Worm (Caenorhabditis elegans) whole organism, young adult: Measurements from ENCODE around the gene col-171.

Source experiments
- B0019.2 ChIP-seq: fragments of 200-800 bp; sonication (Bioruptor generic); conservative IDR thresholded peaks from 2 replicates; pipeline ENCODE4 v1.3.6; 2022; ENCODE audit warnings: missing genetic modification reagents, missing genetic modification characterization, missing compliant biosample characterization
- B0035.1 ChIP-seq: sonication (generic microtip); optimal IDR thresholded peaks from 2 replicates; lab custom pipeline; 2016; ENCODE audit warnings: missing genetic modification characterization, mild to moderate bottlenecking, missing compliant biosample characterization, missing genotype, missing genetic modification reagents
- C17E4.6 ChIP-seq: fragments of 200-800 bp; sonication (Bioruptor generic); IDR thresholded peaks from 2 replicates; pipeline ENCODE4 v1.3.6; 2022; ENCODE audit warnings: missing genetic modification reagents, missing genetic modification characterization, missing compliant biosample characterization
- F10E7.11 ChIP-seq: sonication (generic microtip); optimal IDR thresholded peaks from 2 replicates; lab custom pipeline; 2017; ENCODE audit warnings: mild to moderate bottlenecking, missing genetic modification characterization, moderate library complexity, missing compliant biosample characterization
- F23B12.7 ChIP-seq: sonication (generic microtip); optimal IDR thresholded peaks from 2 replicates; lab custom pipeline; 2017; ENCODE audit warnings: missing genetic modification characterization, mild to moderate bottlenecking, missing compliant biosample characterization, antibody characterized with exemption, moderate library complexity; ENCODE audit not compliant: insufficient read depth
- F37B4.10 ChIP-seq: fragments of 200-800 bp; sonication (Bioruptor generic); IDR thresholded peaks from 2 replicates; pipeline ENCODE4 v1.3.6; 2022; ENCODE audit warnings: missing genetic modification characterization, missing compliant biosample characterization
- F57A8.1 ChIP-seq: fragments of 200-800 bp; sonication (Bioruptor generic); optimal IDR thresholded peaks from 2 replicates; lab custom pipeline; 2018; ENCODE audit warnings: mild to moderate bottlenecking, missing genetic modification characterization, moderate library complexity, missing compliant biosample characterization
- attf-5 ChIP-seq: fragments of 200-800 bp; sonication (Bioruptor generic); optimal IDR thresholded peaks from 2 replicates; lab custom pipeline; 2018; ENCODE audit warnings: mild to moderate bottlenecking, missing genetic modification characterization, missing compliant biosample characterization
- attf-6 ChIP-seq: fragments of 200-800 bp; sonication (Bioruptor generic); IDR thresholded peaks from 2 replicates; pipeline ENCODE4 v1.3.6; 2022; ENCODE audit warnings: missing genetic modification reagents, missing genetic modification characterization, missing compliant biosample characterization
- cebp-2 ChIP-seq: fragments of 200-800 bp; sonication (Bioruptor generic); IDR thresholded peaks from 2 replicates; pipeline ENCODE4 v1.3.6; 2022; ENCODE audit warnings: missing genetic modification characterization, missing compliant biosample characterization
- ceh-40 ChIP-seq: fragments of 200-800 bp; sonication (Bioruptor generic); IDR thresholded peaks from 2 replicates; pipeline ENCODE4 v1.3.6; 2022; ENCODE audit warnings: missing genetic modification characterization, missing compliant biosample characterization
- ceh-58 ChIP-seq: fragments of 200-800 bp; sonication (Bioruptor generic); IDR thresholded peaks from 2 replicates; pipeline ENCODE4 v1.3.6; 2022; ENCODE audit warnings: missing genetic modification characterization, missing compliant biosample characterization
- ceh-79 ChIP-seq: sonication (generic microtip); optimal IDR thresholded peaks from 2 replicates; lab custom pipeline; 2017; ENCODE audit warnings: mild to moderate bottlenecking, missing genetic modification characterization, missing compliant biosample characterization
- egl-44 ChIP-seq: fragments of 200-800 bp; sonication (Bioruptor generic); IDR thresholded peaks from 2 replicates; pipeline ENCODE4 v1.3.6; 2022; ENCODE audit warnings: missing genetic modification reagents, missing genetic modification characterization, missing compliant biosample characterization
- him-1 ChIP-seq: sonication (generic microtip); optimal IDR thresholded peaks from 2 replicates; lab custom pipeline; 2016; ENCODE audit warnings: missing genotype, missing genetic modification reagents, missing genetic modification characterization, missing compliant biosample characterization
- hlh-26 ChIP-seq: fragments of 200-800 bp; sonication (Bioruptor generic); conservative IDR thresholded peaks from 2 replicates; pipeline ENCODE4 v1.3.6; 2022; ENCODE audit warnings: missing genetic modification reagents, missing genetic modification characterization, missing compliant biosample characterization
- hmg-20 ChIP-seq: fragments of 200-800 bp; sonication (Bioruptor generic); IDR thresholded peaks from 2 replicates; pipeline ENCODE4 v1.3.6; 2022; ENCODE audit warnings: missing genetic modification reagents, missing genetic modification characterization, missing compliant biosample characterization
- hrde-1 ChIP-seq: sonication (generic microtip); optimal IDR thresholded peaks from 2 replicates; lab custom pipeline; 2016; ENCODE audit warnings: missing genetic modification characterization, mild to moderate bottlenecking, missing compliant biosample characterization, moderate library complexity, missing genotype, missing genetic modification reagents, borderline replicate concordance
- hsf-1 ChIP-seq: fragments of 200-800 bp; sonication (Bioruptor generic); IDR thresholded peaks from 2 replicates; pipeline ENCODE4 v1.3.6; 2022; ENCODE audit warnings: missing genetic modification reagents, missing genetic modification characterization, missing compliant biosample characterization
- let-607 ChIP-seq, 2 experiments: fragments of 200-800 bp in 1 of 2; sonication (Bioruptor generic) in 1 of 2; sonication (generic microtip) in 1 of 2; optimal IDR thresholded peaks; 2 replicates each; lab custom pipeline; 2016 to 2018; ENCODE audit warnings: mild to moderate bottlenecking in 2 of 2, missing compliant biosample characterization in 2 of 2, missing genetic modification characterization in 2 of 2, moderate library complexity in 2 of 2, missing genotype in 1 of 2
- lin-40 ChIP-seq: sonication (generic microtip); optimal IDR thresholded peaks from 2 replicates; lab custom pipeline; 2016; ENCODE audit warnings: missing genetic modification characterization, mild to moderate bottlenecking, missing compliant biosample characterization, missing genotype, missing genetic modification reagents
- lir-1 ChIP-seq: fragments of 200-800 bp; sonication (Bioruptor generic); conservative IDR thresholded peaks from 2 replicates; pipeline ENCODE4 v1.3.6; 2022; ENCODE audit warnings: missing genetic modification reagents, missing genetic modification characterization, missing compliant biosample characterization
- lsy-27 ChIP-seq: sonication (generic microtip); optimal IDR thresholded peaks from 2 replicates; lab custom pipeline; 2017; ENCODE audit warnings: missing genetic modification characterization, mild to moderate bottlenecking, missing compliant biosample characterization, antibody characterized with exemption, missing genotype, borderline replicate concordance; ENCODE audit not compliant: insufficient read depth
- pbrm-1 ChIP-seq: fragments of 200-800 bp; sonication (Bioruptor generic); IDR thresholded peaks from 2 replicates; pipeline ENCODE4 v1.3.6; 2022; ENCODE audit warnings: missing genetic modification reagents, missing genetic modification characterization, missing compliant biosample characterization
- sea-2 ChIP-seq: fragments of 200-800 bp; sonication (Bioruptor generic); IDR thresholded peaks from 2 replicates; pipeline ENCODE4 v1.3.6; 2022; ENCODE audit warnings: missing genetic modification characterization, missing compliant biosample characterization
- snpc-1.1 ChIP-seq: sonication (generic microtip); optimal IDR thresholded peaks from 2 replicates; lab custom pipeline; 2017; ENCODE audit warnings: missing genetic modification characterization, mild to moderate bottlenecking, missing compliant biosample characterization, antibody characterized with exemption, moderate library complexity, missing genotype, missing genetic modification reagents; ENCODE audit not compliant: insufficient read depth
- snpc-1.3 ChIP-seq: sonication (generic microtip); optimal IDR thresholded peaks from 2 replicates; lab custom pipeline; 2017; ENCODE audit warnings: missing genetic modification characterization, mild to moderate bottlenecking, missing compliant biosample characterization, antibody characterized with exemption, moderate library complexity, missing genotype, missing genetic modification reagents; ENCODE audit not compliant: insufficient read depth
- snpc-4 ChIP-seq, 5 experiments: fragments of 150-350 bp in 1 of 5; sonication (generic microtip) in 4 of 5; optimal IDR thresholded peaks; 2 replicates each; lab custom pipeline; 2014 to 2018; ENCODE audit warnings: missing genetic modification characterization in 5 of 5, missing biosample characterization in 3 of 5, antibody characterized with exemption in 2 of 5, mild to moderate bottlenecking in 2 of 5, missing compliant biosample characterization in 2 of 5, missing genotype in 2 of 5, moderate library complexity in 2 of 5, missing genetic modification reagents in 1 of 5
- ztf-18 ChIP-seq: sonication (generic microtip); optimal IDR thresholded peaks from 2 replicates; lab custom pipeline; 2016; ENCODE audit warnings: missing genotype, mild to moderate bottlenecking, missing genetic modification characterization, missing compliant biosample characterization
- ztf-28 ChIP-seq: fragments of 200-800 bp; sonication (Bioruptor generic); IDR thresholded peaks from 2 replicates; pipeline ENCODE4 v1.3.6; 2022; ENCODE audit warnings: missing genetic modification reagents, missing genetic modification characterization, missing compliant biosample characterization
- ztf-6 ChIP-seq: fragments of 200-800 bp; sonication (Bioruptor generic); IDR thresholded peaks from 2 replicates; pipeline ENCODE4 v1.3.6; 2022; ENCODE audit warnings: missing genetic modification reagents, missing genetic modification characterization, missing compliant biosample characterization

Gene col-171

ce11 chrX:6299641-6300240 is 34.4 kb upstream of the col-171 start, which contains the start of gene cest-16:
TSS of gene cest-16 (plus strand) at chrX:6299942.
- no peak for TF ChIP-seq egl-44 (GFP tag; lab: Robert Waterston, UW)
- TF ChIP-seq lin-40 = no peak
- TF ChIP-seq him-1 = no peak
- no peak for TF ChIP-seq C17E4.6 (GFP tag; lab: Robert Waterston, UW)
- TF ChIP-seq let-607 (tag; optimal IDR thresholded peaks at IDR 0.05; lab: Kevin White, UChicago) = no peak
- TF ChIP-seq sea-2 (GFP tag; lab: Robert Waterston, UW) = no peak
- TF ChIP-seq, all 124 proteins: peak for 0

ce11 chrX:6311391-6311790 is 22.7 kb upstream of the col-171 start, which contains the start of gene npr-38:
TSS of gene npr-38 (plus strand) at chrX:6311691.
- TF ChIP-seq hrde-1 (tag; lab: Kevin White, UChicago) = no peak
- no peak for TF ChIP-seq ceh-79 (tag; lab: Kevin White, UChicago)
- no peak for TF ChIP-seq F57A8.1 (GFP tag; lab: Kevin White, UChicago)
- no peak for TF ChIP-seq B0035.1 (tag; lab: Kevin White, UChicago)
- TF ChIP-seq B0019.2 (GFP tag; lab: Robert Waterston, UW) = no peak
- no peak for TF ChIP-seq pbrm-1 (GFP tag; lab: Robert Waterston, UW)
- no peak for TF ChIP-seq cebp-2 (GFP tag; lab: Robert Waterston, UW)
- TF ChIP-seq F10E7.11 (tag; lab: Kevin White, UChicago) = no peak
- TF ChIP-seq sea-2 (GFP tag; lab: Robert Waterston, UW) = no peak
- no peak for TF ChIP-seq ztf-6
- TF ChIP-seq snpc-1.1 (tag; lab: Kevin White, UChicago) = no peak
- no peak for TF ChIP-seq lsy-27
- TF ChIP-seq ztf-28 (GFP tag; lab: Robert Waterston, UW) = no peak
- no peak for TF ChIP-seq ceh-40
- no peak for TF ChIP-seq attf-5 (GFP tag; lab: Kevin White, UChicago)
- no peak for TF ChIP-seq hmg-20
- no peak for TF ChIP-seq F37B4.10 (GFP tag; lab: Robert Waterston, UW)
- TF ChIP-seq ztf-18 (tag; lab: Kevin White, UChicago) = no peak
- TF ChIP-seq attf-6 = no peak
- TF ChIP-seq lir-1 (GFP tag; lab: Robert Waterston, UW) = no peak
- TF ChIP-seq, all 124 proteins: peak for 0

ce11 chrX:6318803-6319202 is 15.3 kb upstream of the col-171 start:
- TF ChIP-seq snpc-4 (GFP tag; optimal IDR thresholded peaks at IDR 0.05; lab: Kevin White, UChicago) = no peak
- no peak for TF ChIP-seq snpc-4 (tag; optimal IDR thresholded peaks at IDR 0.05; lab: Kevin White, UChicago)
- TF ChIP-seq B0019.2 (GFP tag; lab: Robert Waterston, UW) = no peak
- TF ChIP-seq hlh-26 (GFP tag; lab: Robert Waterston, UW) = no peak
- TF ChIP-seq, all 124 proteins: peak for 0

- TF ChIP-seq ceh-58 = no peak
Observed at ce11 chrX:6319546-6319945, 14.6 kb upstream of the col-171 start, which contains the start of gene chtb-3. TSS of gene chtb-3 (minus strand) at chrX:6319646.

ce11 chrX:6320887-6321286 is 13.2 kb upstream of the col-171 start:
- TF ChIP-seq hsf-1 (GFP tag; lab: Robert Waterston, UW) = 0 out of 2 replicates have a peak, but pooled peaks have one; percentile 17
- TF ChIP-seq ceh-58 = no peak
- no peak for TF ChIP-seq snpc-1.3
- TF ChIP-seq F23B12.7 (tag; lab: Kevin White, UChicago) = no peak
- no peak for TF ChIP-seq lir-1 (GFP tag; lab: Robert Waterston, UW)
- TF ChIP-seq, all 124 proteins: peak for 1
